Fruit fly (Drosophila melanogaster) whole organism, embryonic: ENCODE results near the gene CG5934.

Source experiments
- Atf-2 ChIP-seq: fragments of 200-800 bp; sonication (Bioruptor generic); optimal IDR thresholded peaks from 2 replicates; lab custom pipeline; 2016; ENCODE audit warnings: missing biosample characterization, missing genetic modification characterization
- Blimp-1 ChIP-seq: fragments of 200-800 bp; sonication (Bioruptor generic); optimal IDR thresholded peaks from 3 replicates; lab custom pipeline; 2018; ENCODE audit warnings: missing biosample characterization, missing genetic modification characterization, mild to moderate bottlenecking, moderate library complexity, missing genetic modification reagents
- CG10321 ChIP-seq: fragments of 200-800 bp; sonication (Bioruptor generic); IDR thresholded peaks from 2 replicates; pipeline ENCODE4 v1.3.6; 2022; ENCODE audit warnings: missing biosample characterization, missing genetic modification characterization
- CG10543 ChIP-seq: fragments of 200-800 bp; sonication (Bioruptor generic); optimal IDR thresholded peaks from 3 replicates; lab custom pipeline; 2017; ENCODE audit warnings: missing biosample characterization, mild to moderate bottlenecking, missing genetic modification characterization, moderate library complexity
- CG10654 ChIP-seq: fragments of 200-800 bp; sonication (Bioruptor generic); optimal IDR thresholded peaks from 2 replicates; lab custom pipeline; 2016; ENCODE audit warnings: missing biosample characterization, missing genetic modification characterization
- CG13287 ChIP-seq: fragments of 200-800 bp; sonication (Bioruptor generic); IDR thresholded peaks from 2 replicates; pipeline ENCODE4 v1.3.6; 2022; ENCODE audit warnings: missing biosample characterization, missing genetic modification characterization; ENCODE audit not compliant: partially characterized antibody
- CG13624 ChIP-seq: fragments of 200-800 bp; sonication (Bioruptor generic); optimal IDR thresholded peaks from 2 replicates; lab custom pipeline; 2016; ENCODE audit warnings: missing biosample characterization, missing genetic modification characterization
- CG13894 ChIP-seq: fragments of 200-800 bp; sonication (Bioruptor generic); optimal IDR thresholded peaks from 3 replicates; lab custom pipeline; 2018; ENCODE audit warnings: missing biosample characterization, mild to moderate bottlenecking, missing genetic modification characterization, moderate library complexity
- CG15073 ChIP-seq: fragments of 200-800 bp; sonication (Bioruptor generic); optimal IDR thresholded peaks from 2 replicates; lab custom pipeline; 2016; ENCODE audit warnings: missing biosample characterization, missing genetic modification characterization
- CG16815 ChIP-seq: fragments of 200-800 bp; sonication (Bioruptor generic); optimal IDR thresholded peaks from 3 replicates; lab custom pipeline; 2017; ENCODE audit warnings: missing biosample characterization, mild to moderate bottlenecking, missing genetic modification characterization
- CG31365 ChIP-seq: fragments of 200-800 bp; sonication (Bioruptor generic); optimal IDR thresholded peaks from 2 replicates; lab custom pipeline; 2018; ENCODE audit warnings: missing biosample characterization, mild to moderate bottlenecking, missing genetic modification characterization
- CG32767 ChIP-seq: fragments of 200-800 bp; sonication (Bioruptor generic); IDR thresholded peaks from 2 replicates; pipeline ENCODE4 v1.3.6; 2022; ENCODE audit warnings: missing biosample characterization, missing genetic modification characterization
- CG33557 ChIP-seq: fragments of 200-800 bp; sonication (Bioruptor generic); optimal IDR thresholded peaks from 2 replicates; lab custom pipeline; 2019; ENCODE audit warnings: missing biosample characterization, mild to moderate bottlenecking, missing genetic modification characterization, moderate library complexity
- CG34376 ChIP-seq: fragments of 200-800 bp; sonication (Bioruptor generic); optimal IDR thresholded peaks from 2 replicates; lab custom pipeline; 2018; ENCODE audit warnings: missing biosample characterization, mild to moderate bottlenecking, missing genetic modification characterization
- CG42726 ChIP-seq: fragments of 200-800 bp; sonication (Bioruptor generic); IDR thresholded peaks from 2 replicates; pipeline ENCODE4 v1.3.6; 2022; ENCODE audit warnings: missing biosample characterization, missing genetic modification characterization; ENCODE audit not compliant: partially characterized antibody
- CG43689 ChIP-seq: fragments of 200-800 bp; sonication (Bioruptor generic); IDR thresholded peaks from 2 replicates; pipeline ENCODE4 v1.3.6; 2022; ENCODE audit warnings: missing biosample characterization, missing genetic modification characterization
- CG4424 ChIP-seq: fragments of 200-800 bp; sonication (Bioruptor generic); optimal IDR thresholded peaks from 3 replicates; lab custom pipeline; 2016; ENCODE audit warnings: missing biosample characterization, missing genetic modification characterization
- CG4820 ChIP-seq: fragments of 200-800 bp; sonication (Bioruptor generic); optimal IDR thresholded peaks from 3 replicates; lab custom pipeline; 2016; ENCODE audit warnings: missing biosample characterization, missing genetic modification characterization
- CG6683 ChIP-seq: fragments of 200-800 bp; sonication (Bioruptor generic); optimal IDR thresholded peaks from 2 replicates; lab custom pipeline; 2017; ENCODE audit warnings: missing biosample characterization, mild to moderate bottlenecking, missing genetic modification characterization, missing genetic modification reagents
- CG7556 ChIP-seq: fragments of 200-800 bp; sonication (Bioruptor generic); optimal IDR thresholded peaks from 2 replicates; lab custom pipeline; 2017; ENCODE audit warnings: missing biosample characterization, mild to moderate bottlenecking, missing genetic modification characterization
- CG8281 ChIP-seq: fragments of 200-800 bp; sonication (Bioruptor generic); optimal IDR thresholded peaks from 2 replicates; lab custom pipeline; 2018; ENCODE audit warnings: missing biosample characterization, mild to moderate bottlenecking, missing genetic modification characterization, moderate library complexity
- CG8765 ChIP-seq: fragments of 200-800 bp; sonication (Bioruptor generic); IDR thresholded peaks from 2 replicates; pipeline ENCODE4 v1.3.6; 2022; ENCODE audit warnings: missing biosample characterization, missing genetic modification characterization
- CG8944 ChIP-seq: fragments of 200-800 bp; sonication (Bioruptor generic); optimal IDR thresholded peaks from 3 replicates; lab custom pipeline; 2016; ENCODE audit warnings: missing biosample characterization, missing genetic modification characterization
- CG9437 ChIP-seq: fragments of 200-800 bp; sonication (Bioruptor generic); optimal IDR thresholded peaks from 2 replicates; lab custom pipeline; 2018; ENCODE audit warnings: missing biosample characterization, mild to moderate bottlenecking, missing genetic modification characterization
- CG9609 ChIP-seq: fragments of 200-800 bp; sonication (Bioruptor generic); optimal IDR thresholded peaks from 3 replicates; lab custom pipeline; 2016; ENCODE audit warnings: missing biosample characterization, missing genetic modification characterization
- CG9817 ChIP-seq: fragments of 200-800 bp; sonication (Bioruptor generic); optimal IDR thresholded peaks from 2 replicates; lab custom pipeline; 2018; ENCODE audit warnings: missing biosample characterization, mild to moderate bottlenecking, missing genetic modification characterization, moderate library complexity
- CoRest ChIP-seq: fragments of 200-800 bp; sonication (Bioruptor generic); optimal IDR thresholded peaks from 3 replicates; lab custom pipeline; 2018; ENCODE audit warnings: missing biosample characterization, mild to moderate bottlenecking, missing genetic modification characterization, moderate library complexity
- Dek ChIP-seq: fragments of 200-800 bp; sonication (Bioruptor generic); optimal IDR thresholded peaks from 3 replicates; lab custom pipeline; 2019; ENCODE audit warnings: missing biosample characterization, mild to moderate bottlenecking, missing genetic modification characterization, moderate library complexity
- Dp ChIP-seq: fragments of 200-800 bp; sonication (Bioruptor generic); optimal IDR thresholded peaks from 2 replicates; lab custom pipeline; 2018; ENCODE audit warnings: missing biosample characterization, mild to moderate bottlenecking, missing genetic modification characterization, moderate library complexity
- Hmx ChIP-seq: fragments of 200-800 bp; sonication (Bioruptor generic); optimal IDR thresholded peaks from 2 replicates; lab custom pipeline; 2016; ENCODE audit warnings: missing biosample characterization, missing genetic modification characterization
- NFAT ChIP-seq: fragments of 200-800 bp; sonication (Bioruptor generic); IDR thresholded peaks from 2 replicates; pipeline ENCODE4 v1.3.6; 2022; ENCODE audit warnings: missing biosample characterization, missing genetic modification characterization
- TFAM ChIP-seq: fragments of 200-800 bp; sonication (Bioruptor generic); optimal IDR thresholded peaks from 2 replicates; lab custom pipeline; 2017; ENCODE audit warnings: missing biosample characterization, missing genetic modification characterization, inconsistent platforms
- YL-1 ChIP-seq: fragments of 200-800 bp; sonication (Bioruptor generic); optimal IDR thresholded peaks from 3 replicates; lab custom pipeline; 2017; ENCODE audit warnings: missing biosample characterization, mild to moderate bottlenecking, missing genetic modification characterization
- ash1 ChIP-seq: fragments of 200-800 bp; sonication (Bioruptor generic); optimal IDR thresholded peaks from 2 replicates; lab custom pipeline; 2018; ENCODE audit warnings: missing biosample characterization, mild to moderate bottlenecking, missing genetic modification characterization
- dysf ChIP-seq: fragments of 200-800 bp; sonication (Bioruptor generic); IDR thresholded peaks from 3 replicates; pipeline ENCODE4 v1.3.6; 2022; ENCODE audit warnings: missing biosample characterization, missing genetic modification characterization
- en ChIP-seq: fragments of 200-800 bp; sonication (Bioruptor generic); optimal IDR thresholded peaks from 2 replicates; lab custom pipeline; 2016; ENCODE audit warnings: missing biosample characterization, missing genetic modification characterization
- gt ChIP-seq: fragments of 200-800 bp; sonication (Bioruptor generic); IDR thresholded peaks from 2 replicates; pipeline ENCODE4 v1.3.6; 2022; ENCODE audit warnings: missing biosample characterization, missing genetic modification characterization
- kni ChIP-seq: fragments of 200-800 bp; sonication (Bioruptor generic); optimal IDR thresholded peaks from 3 replicates; lab custom pipeline; 2017; ENCODE audit warnings: mild to moderate bottlenecking, missing biosample characterization, missing genetic modification reagents, missing genetic modification characterization
- lab ChIP-seq: fragments of 200-800 bp; sonication (Bioruptor generic); optimal IDR thresholded peaks from 3 replicates; lab custom pipeline; 2017; ENCODE audit warnings: missing biosample characterization, missing genetic modification characterization, mild to moderate bottlenecking, moderate library complexity, missing genetic modification reagents
- lmd ChIP-seq: fragments of 200-800 bp; sonication (Bioruptor generic); IDR thresholded peaks from 2 replicates; pipeline ENCODE4 v1.3.6; 2022; ENCODE audit warnings: missing biosample characterization, missing genetic modification characterization
- mirr ChIP-seq: fragments of 200-800 bp; sonication (Bioruptor generic); optimal IDR thresholded peaks from 3 replicates; lab custom pipeline; 2018; ENCODE audit warnings: missing biosample characterization, mild to moderate bottlenecking, missing genetic modification characterization
- nom ChIP-seq: fragments of 200-800 bp; sonication (Bioruptor generic); optimal IDR thresholded peaks from 2 replicates; lab custom pipeline; 2017; ENCODE audit warnings: missing biosample characterization, missing genetic modification characterization, mild to moderate bottlenecking, moderate library complexity, missing genetic modification reagents
- org-1 ChIP-seq: fragments of 200-800 bp; sonication (Bioruptor generic); optimal IDR thresholded peaks from 2 replicates; lab custom pipeline; 2017; ENCODE audit warnings: missing biosample characterization, missing genetic modification characterization
- run ChIP-seq: fragments of 200-800 bp; sonication (Bioruptor generic); optimal IDR thresholded peaks from 3 replicates; lab custom pipeline; 2018; ENCODE audit warnings: missing biosample characterization, mild to moderate bottlenecking, missing genetic modification characterization
- sens-2 ChIP-seq: fragments of 200-800 bp; sonication (Bioruptor generic); IDR thresholded peaks from 2 replicates; pipeline ENCODE4 v1.3.6; 2022; ENCODE audit warnings: missing biosample characterization, missing genetic modification characterization
- tna ChIP-seq: fragments of 200-800 bp; sonication (Bioruptor generic); IDR thresholded peaks from 2 replicates; pipeline ENCODE4 v1.3.6; 2022; ENCODE audit warnings: missing biosample characterization, missing genetic modification characterization; ENCODE audit not compliant: partially characterized antibody
- twi ChIP-seq: fragments of 200-800 bp; optimal IDR thresholded peaks from 2 replicates; lab custom pipeline; 2019; ENCODE audit warnings: missing biosample characterization, mild to moderate bottlenecking, missing genetic modification characterization, moderate library complexity
- usp ChIP-seq: fragments of >200 bp; optimal IDR thresholded peaks from 2 replicates; lab custom pipeline; 2017; ENCODE audit warnings: missing biosample characterization, missing genetic modification characterization
- vnd ChIP-seq: fragments of 200-800 bp; sonication (Bioruptor generic); IDR thresholded peaks from 3 replicates; pipeline ENCODE4 v1.3.6; 2022; ENCODE audit warnings: missing biosample characterization, missing genetic modification characterization; ENCODE audit not compliant: partially characterized antibody

Gene CG5934

DNA sequence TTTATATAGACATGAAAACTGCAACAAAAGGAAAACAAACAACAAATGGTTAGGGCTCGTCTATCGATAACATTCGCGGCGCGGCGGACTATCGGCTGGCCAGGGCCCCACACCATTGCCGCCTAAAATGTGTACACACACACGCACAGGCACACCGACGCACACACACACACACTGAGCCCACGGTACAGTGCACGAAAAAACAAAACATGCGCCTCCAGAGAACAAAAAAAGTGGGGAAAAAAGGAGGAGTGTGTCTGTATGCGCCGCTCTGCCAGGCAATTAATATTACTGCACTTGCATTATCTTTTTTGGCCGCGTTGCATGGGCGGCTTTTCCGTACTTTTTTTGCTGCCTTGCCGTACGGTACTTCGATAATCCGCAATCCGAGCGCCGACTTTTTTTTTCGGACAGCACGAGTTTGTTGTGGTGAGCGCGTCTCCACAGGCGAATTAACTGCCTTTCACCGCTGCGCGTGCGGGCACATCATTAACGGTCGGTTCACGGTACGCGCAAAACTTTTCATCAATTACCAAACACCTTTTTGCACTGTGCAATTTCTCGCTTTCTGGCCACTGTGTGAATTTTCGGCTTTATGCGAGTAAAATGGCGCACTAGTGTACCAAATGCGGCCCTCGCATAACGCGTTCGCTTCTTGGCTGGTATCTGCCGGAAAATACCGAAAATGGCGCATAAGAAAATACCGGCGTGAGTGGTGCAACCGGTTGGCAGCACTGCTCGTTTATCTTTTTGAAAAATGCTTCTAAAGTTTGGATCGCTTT is 9.9 kb upstream of the CG5934 start, which contains the start of gene woc (continued):
- no peak for TF ChIP-seq run
- TF ChIP-seq CG13287 (GFP tag; lab: Robert Waterston, UW), result peak; percentile 87
- peak; percentile 88 for TF ChIP-seq nom (GFP tag; lab: Kevin White, UChicago)
- TF ChIP-seq CG16815 (GFP tag; lab: Kevin White, UChicago), result peak; percentile 51
- TF ChIP-seq mirr (GFP tag; lab: Kevin White, UChicago), result no peak
- peak; percentile 80 for TF ChIP-seq vnd (GFP tag; lab: Robert Waterston, UW)
- TF ChIP-seq org-1, result peak; percentile 9
- TF ChIP-seq CG9817 (tag; lab: Kevin White, UChicago), result no peak
- no peak for TF ChIP-seq CG8944 (GFP tag; lab: Kevin White, UChicago)
- TF ChIP-seq CoRest (tag; lab: Kevin White, UChicago), result peak; percentile 51
- peak; percentile 68 for TF ChIP-seq YL-1
- no peak for TF ChIP-seq twi
- peak; percentile 43 for TF ChIP-seq CG9609 (GFP tag; lab: Kevin White, UChicago)
- peak; percentile 32 for TF ChIP-seq CG10654
- peak; percentile 78 for TF ChIP-seq CG32767 (GFP tag; lab: Robert Waterston, UW)
- no peak for TF ChIP-seq CG10321
- no peak for TF ChIP-seq CG33557 (GFP tag; lab: Kevin White, UChicago)
- TF ChIP-seq lmd (GFP tag; lab: Robert Waterston, UW), result peak; percentile 44; the same call in 1 of the 2 replicates
- TF ChIP-seq CG34376 (GFP tag; lab: Kevin White, UChicago), result no peak
- peak; percentile 34 for TF ChIP-seq Atf-2
- peak; percentile 55; the same call in 1 of the 2 replicates for TF ChIP-seq NFAT
- no peak for TF ChIP-seq CG8281 (tag; lab: Kevin White, UChicago)
- peak; percentile 76 for TF ChIP-seq Dp
- TF ChIP-seq tna (GFP tag; lab: Robert Waterston, UW), result peak; percentile 88
- TF ChIP-seq dysf (GFP tag; lab: Robert Waterston, UW), result peak; percentile 51
- TF ChIP-seq CG4424, result no peak
- no peak for TF ChIP-seq kni (GFP tag; lab: Kevin White, UChicago)
- TF ChIP-seq CG43689 (GFP tag; lab: Robert Waterston, UW), result no peak
- no peak for TF ChIP-seq TFAM (GFP tag; lab: Kevin White, UChicago)
- TF ChIP-seq CG6683, result no peak
- no peak for TF ChIP-seq lab (GFP tag; lab: Kevin White, UChicago)
- peak; percentile 66 for TF ChIP-seq CG7556
- no peak for TF ChIP-seq gt (GFP tag; lab: Robert Waterston, UW)
- no peak for TF ChIP-seq CG13894 (tag; lab: Kevin White, UChicago)
- TF ChIP-seq Dek, result no peak
- TF ChIP-seq Blimp-1 (GFP tag; lab: Kevin White, UChicago), result no peak
- no peak for TF ChIP-seq CG10543 (GFP tag; lab: Kevin White, UChicago)
- TF ChIP-seq CG9437 (GFP tag; lab: Kevin White, UChicago), result no peak
- TF ChIP-seq CG31365 (tag; lab: Kevin White, UChicago), result no peak
- no peak for TF ChIP-seq sens-2 (GFP tag; lab: Robert Waterston, UW)
- no peak for TF ChIP-seq CG4820 (GFP tag; lab: Kevin White, UChicago)
- no peak for TF ChIP-seq usp (GFP tag; lab: Kevin White, UChicago)
- peak; percentile 74; the same call in 1 of the 2 replicates for TF ChIP-seq CG42726 (GFP tag; lab: Robert Waterston, UW)
- peak; percentile 46 for TF ChIP-seq CG13624 (GFP tag; lab: Kevin White, UChicago)
- no peak for TF ChIP-seq CG15073 (GFP tag; lab: Kevin White, UChicago)
- no peak for TF ChIP-seq Hmx (GFP tag; lab: Kevin White, UChicago)
- TF ChIP-seq ash1 (GFP tag; lab: Kevin White, UChicago), result no peak
- TF ChIP-seq CG8765 (GFP tag; lab: Robert Waterston, UW), result 0 out of 2 replicates have a peak, but pooled peaks have one; percentile 6
- no peak for TF ChIP-seq en (GFP tag; lab: Kevin White, UChicago)
